Fruit fly (Drosophila melanogaster): ENCODE results near the gene Gpb5.

Gpb5 gene

dm6 chr2L:23311400-23311799 is at the start of gene Gpb5:
TSS of gene Gpb5 (plus strand) at chr2L:23311700.
- TF ChIP-seq ttk (optimal IDR thresholded peaks at IDR 0.05) (no peak), insv (optimal IDR thresholded peaks at IDR 0.05) (no peak), h (optimal IDR thresholded peaks at IDR 0.05) (no peak), Myc (optimal IDR thresholded peaks at IDR 0.05) (no peak), Sin3A (optimal IDR thresholded peaks at IDR 0.05) (no peak), psq (optimal IDR thresholded peaks at IDR 0.05) (no peak)

dm6 chr2L:23313435-23314067 is 2.1 kb downstream of the Gpb5 start, which contains the start of gene Tim23:
TSS of gene Tim23 (minus strand) at chr2L:23313578.
- TF ChIP-seq insv (optimal IDR thresholded peaks at IDR 0.05), result no peak
- no peak for TF ChIP-seq h (optimal IDR thresholded peaks at IDR 0.05)
- no peak for TF ChIP-seq psq (optimal IDR thresholded peaks at IDR 0.05)

dm6 chr2L:23315029-23315428 is 3.5 kb downstream of the Gpb5 start:
- TF ChIP-seq ttk (optimal IDR thresholded peaks at IDR 0.05) (no peak), h (optimal IDR thresholded peaks at IDR 0.05) (no peak), psq (optimal IDR thresholded peaks at IDR 0.05) (no peak), Myc (optimal IDR thresholded peaks at IDR 0.05) (no peak), Sin3A (optimal IDR thresholded peaks at IDR 0.05) (no peak), insv (optimal IDR thresholded peaks at IDR 0.05) (no peak)

dm6 chr2L:23332239-23332810 is 20.8 kb downstream of the Gpb5 start:
- TF ChIP-seq Sin3A (optimal IDR thresholded peaks at IDR 0.05) (no peak), insv (optimal IDR thresholded peaks at IDR 0.05) (no peak), h (optimal IDR thresholded peaks at IDR 0.05) (no peak), psq (optimal IDR thresholded peaks at IDR 0.05) (no peak), Myc (optimal IDR thresholded peaks at IDR 0.05) (no peak), ttk (optimal IDR thresholded peaks at IDR 0.05) (no peak)
